Worm (Caenorhabditis elegans) whole organism, L2 larva: ENCODE results near the gene spp-26.

Experiments
- C34F6.9 ChIP-seq: fragments of 150-350 bp; optimal IDR thresholded peaks from 2 replicates; lab custom pipeline; 2014; ENCODE audit warnings: missing biosample characterization, missing genetic modification characterization
- F13H6.1 ChIP-seq: sonication (generic microtip); optimal IDR thresholded peaks from 2 replicates; lab custom pipeline; 2016; ENCODE audit warnings: missing genetic modification characterization, missing compliant biosample characterization
- R02D3.7 ChIP-seq: fragments of 150-350 bp; optimal IDR thresholded peaks from 2 replicates; lab custom pipeline; 2014; ENCODE audit warnings: missing biosample characterization, missing genetic modification characterization
- ZK546.5 ChIP-seq: sonication (generic microtip); optimal IDR thresholded peaks from 2 replicates; lab custom pipeline; 2017; ENCODE audit warnings: missing biosample characterization, missing genetic modification characterization
- alr-1 ChIP-seq: fragments of 150-350 bp; optimal IDR thresholded peaks from 2 replicates; lab custom pipeline; 2014; ENCODE audit warnings: missing biosample characterization, missing genetic modification characterization
- ama-1 ChIP-seq: fragments of 150-350 bp; optimal IDR thresholded peaks from 2 replicates; lab custom pipeline; 2018; ENCODE audit warnings: inconsistent platforms
- blmp-1 ChIP-seq: sonication (generic microtip); optimal IDR thresholded peaks from 2 replicates; lab custom pipeline; 2017; ENCODE audit warnings: missing genetic modification characterization, mild to moderate bottlenecking, missing compliant biosample characterization, antibody characterized with exemption, moderate library complexity; ENCODE audit not compliant: insufficient read depth
- crh-2 ChIP-seq: sonication (generic microtip); optimal IDR thresholded peaks from 2 replicates; lab custom pipeline; 2017; ENCODE audit warnings: missing biosample characterization, missing genetic modification characterization
- egl-27 ChIP-seq: sonication (generic microtip); optimal IDR thresholded peaks from 3 replicates; lab custom pipeline; 2017; ENCODE audit warnings: missing biosample characterization, missing genetic modification reagents, missing genetic modification characterization
- elt-1 ChIP-seq: fragments of 150-350 bp; optimal IDR thresholded peaks from 2 replicates; lab custom pipeline; 2014; ENCODE audit warnings: missing biosample characterization, missing genetic modification characterization
- elt-3 ChIP-seq: sonication (generic microtip); optimal IDR thresholded peaks from 2 replicates; lab custom pipeline; 2017; ENCODE audit warnings: missing biosample characterization, missing genetic modification characterization
- fos-1 ChIP-seq: fragments of 150-350 bp; optimal IDR thresholded peaks from 2 replicates; lab custom pipeline; 2014; ENCODE audit warnings: missing biosample characterization, missing genetic modification characterization
- gmeb-1 ChIP-seq: fragments of 150-350 bp; optimal IDR thresholded peaks from 2 replicates; lab custom pipeline; 2014; ENCODE audit warnings: missing biosample characterization, missing genetic modification characterization
- lin-11 ChIP-seq: fragments of 150-350 bp; sonication (generic microtip); optimal IDR thresholded peaks from 2 replicates; lab custom pipeline; 2014; ENCODE audit warnings: missing biosample characterization, missing genetic modification characterization, inconsistent platforms, mixed read lengths
- lin-13 ChIP-seq: fragments of 150-350 bp; optimal IDR thresholded peaks from 2 replicates; lab custom pipeline; 2014; ENCODE audit warnings: missing biosample characterization, missing genetic modification reagents, missing genetic modification characterization
- lin-39 ChIP-seq: fragments of 150-350 bp; optimal IDR thresholded peaks from 2 replicates; lab custom pipeline; 2014; ENCODE audit warnings: missing biosample characterization, missing genetic modification reagents, missing genetic modification characterization
- lsy-2 ChIP-seq, 2 experiments: fragments of 150-350 bp in 1 of 2; sonication (generic microtip) in 1 of 2; optimal IDR thresholded peaks; 2 replicates each; lab custom pipeline; 2014 to 2017; ENCODE audit warnings: missing biosample characterization in 2 of 2, missing genetic modification characterization in 2 of 2
- mdl-1 ChIP-seq, 2 experiments: fragments of 150-350 bp in 1 of 2; sonication (generic microtip) in 1 of 2; optimal IDR thresholded peaks; 2 replicates each; lab custom pipeline; 2017; ENCODE audit warnings: missing biosample characterization in 2 of 2, missing genetic modification characterization in 2 of 2
- nhr-10 ChIP-seq: sonication (generic microtip); optimal IDR thresholded peaks from 2 replicates; lab custom pipeline; 2017; ENCODE audit warnings: missing biosample characterization, missing genetic modification characterization
- nhr-11 ChIP-seq: fragments of 150-350 bp; optimal IDR thresholded peaks from 2 replicates; lab custom pipeline; 2014; ENCODE audit warnings: missing biosample characterization, missing genetic modification characterization
- nhr-21 ChIP-seq: fragments of 150-350 bp; optimal IDR thresholded peaks from 2 replicates; lab custom pipeline; 2014; ENCODE audit warnings: missing biosample characterization, missing genetic modification characterization
- nhr-23 ChIP-seq: fragments of 150-350 bp; optimal IDR thresholded peaks from 2 replicates; lab custom pipeline; 2014; ENCODE audit warnings: missing biosample characterization, missing genetic modification reagents, missing genetic modification characterization
- nhr-237 ChIP-seq: fragments of 150-350 bp; optimal IDR thresholded peaks from 2 replicates; lab custom pipeline; 2014; ENCODE audit warnings: missing biosample characterization, missing genetic modification characterization
- nhr-77 ChIP-seq: fragments of 150-350 bp; optimal IDR thresholded peaks from 2 replicates; lab custom pipeline; 2014; ENCODE audit warnings: missing biosample characterization, missing genetic modification characterization
- peb-1 ChIP-seq: fragments of 150-350 bp; optimal IDR thresholded peaks from 2 replicates; lab custom pipeline; 2014; ENCODE audit warnings: missing biosample characterization, missing genetic modification characterization
- sem-4 ChIP-seq: fragments of 150-350 bp; optimal IDR thresholded peaks from 2 replicates; lab custom pipeline; 2014; ENCODE audit warnings: missing biosample characterization, missing genetic modification reagents, missing genetic modification characterization
- skn-1 ChIP-seq: sonication (generic microtip); optimal IDR thresholded peaks from 2 replicates; lab custom pipeline; 2017; ENCODE audit warnings: missing biosample characterization, missing genetic modification characterization
- sma-9 ChIP-seq, 2 experiments: fragments of 150-350 bp in 1 of 2; sonication (generic microtip) in 1 of 2; optimal IDR thresholded peaks; 2 replicates each; lab custom pipeline; 2014 to 2016; ENCODE audit warnings: missing genetic modification characterization in 2 of 2, mild to moderate bottlenecking in 1 of 2, missing biosample characterization in 1 of 2, missing compliant biosample characterization in 1 of 2, missing genetic modification reagents in 1 of 2, moderate library complexity in 1 of 2
- snpc-4 ChIP-seq: fragments of 150-350 bp; optimal IDR thresholded peaks from 2 replicates; lab custom pipeline; 2014; ENCODE audit warnings: missing biosample characterization, missing genetic modification characterization
- unc-39 ChIP-seq: fragments of 150-350 bp; optimal IDR thresholded peaks from 2 replicates; lab custom pipeline; 2014; ENCODE audit warnings: missing biosample characterization, missing genetic modification characterization
- unc-55 ChIP-seq: fragments of 150-350 bp; sonication (generic microtip); optimal IDR thresholded peaks from 3 replicates; lab custom pipeline; 2014; ENCODE audit warnings: missing biosample characterization, missing genetic modification reagents, missing genetic modification characterization
- zag-1 ChIP-seq: fragments of 150-350 bp; optimal IDR thresholded peaks from 2 replicates; lab custom pipeline; 2014; ENCODE audit warnings: missing biosample characterization, missing genetic modification characterization
- ztf-1 ChIP-seq: fragments of 200-800 bp; sonication (Bioruptor generic); conservative IDR thresholded peaks from 2 replicates; pipeline ENCODE4 v1.3.6; 2022; ENCODE audit warnings: missing genetic modification characterization, missing compliant biosample characterization
- ztf-11 ChIP-seq: sonication (generic microtip); optimal IDR thresholded peaks from 2 replicates; lab custom pipeline; 2017; ENCODE audit warnings: missing biosample characterization, missing genetic modification characterization
- ztf-4 ChIP-seq: fragments of 150-350 bp; optimal IDR thresholded peaks from 2 replicates; lab custom pipeline; 2014; ENCODE audit warnings: missing biosample characterization, missing genetic modification characterization

spp-26 gene

DNA sequence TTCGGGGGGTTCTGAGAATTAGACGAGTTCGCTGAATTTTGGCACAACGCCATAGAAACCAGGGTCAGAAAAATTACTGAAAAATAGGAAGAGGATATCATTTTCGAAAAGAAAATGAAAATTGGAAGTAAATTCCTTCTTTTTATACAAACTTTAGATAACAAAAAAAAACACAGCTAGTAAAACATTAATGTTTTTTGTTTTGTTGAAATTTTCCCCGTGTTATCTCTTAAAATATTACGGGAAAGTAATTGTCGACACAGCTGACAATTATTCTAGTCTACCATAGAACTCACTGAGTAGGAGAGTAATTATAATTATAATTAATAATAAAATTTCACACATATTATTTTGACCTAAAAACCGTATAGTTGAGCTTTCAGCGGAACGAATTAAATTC is at the start of gene spp-26:
Gene spp-26 (minus strand): TSS at position 101 of the 400 bp plus-strand sequence.
- no peak for TF ChIP-seq ZK546.5 (tag; lab: Kevin White, UChicago)
- TF ChIP-seq nhr-237 (tag; lab: Kevin White, UChicago): no peak
- TF ChIP-seq ama-1 (lab: Kevin White, UChicago): no peak
- no peak for TF ChIP-seq ztf-11
- no peak for TF ChIP-seq elt-1
- no peak for TF ChIP-seq sma-9 (GFP tag; optimal IDR thresholded peaks at IDR 0.05; lab: Kevin White, UChicago)
- TF ChIP-seq sma-9 (tag; optimal IDR thresholded peaks at IDR 0.05; lab: Kevin White, UChicago): no peak
- TF ChIP-seq fos-1: no peak
- no peak for TF ChIP-seq egl-27
- no peak for TF ChIP-seq blmp-1

DNA sequence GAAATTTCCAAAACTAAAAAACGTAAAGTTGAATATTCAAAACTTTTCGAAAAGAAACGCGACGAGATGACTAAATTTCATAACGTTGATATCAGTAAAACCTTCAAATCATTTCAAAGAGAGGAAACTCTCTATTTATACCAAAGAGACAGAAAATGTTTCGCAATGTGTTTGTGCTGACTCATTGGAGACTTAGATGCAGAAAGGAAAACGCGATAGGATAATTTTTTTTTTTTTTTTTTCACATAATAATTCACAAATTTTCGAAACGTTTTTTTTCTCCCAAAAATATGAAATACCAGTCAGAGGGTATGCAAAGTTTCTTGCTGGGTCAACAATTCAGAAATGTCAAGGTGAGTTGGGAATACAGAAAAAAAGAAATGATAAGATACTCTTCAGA is 47.2 kb upstream of the spp-26 start:
- no peak for TF ChIP-seq R02D3.7 (tag; lab: Kevin White, UChicago)
- TF ChIP-seq unc-55 (GFP tag; lab: Kevin White, UChicago): peak; percentile 76
- no peak for TF ChIP-seq lin-13 (GFP tag; lab: Kevin White, UChicago)
- peak; percentile 88 for TF ChIP-seq fos-1
- TF ChIP-seq nhr-237 (tag; lab: Kevin White, UChicago): no peak
- TF ChIP-seq nhr-21 (tag; lab: Kevin White, UChicago): no peak
- peak; percentile 48 for TF ChIP-seq skn-1 (tag; lab: Kevin White, UChicago)
- TF ChIP-seq nhr-11 (tag; lab: Kevin White, UChicago): no peak
- TF ChIP-seq gmeb-1 (tag; lab: Kevin White, UChicago): peak; percentile 47
- no peak for TF ChIP-seq ztf-4 (tag; lab: Kevin White, UChicago)

DNA sequence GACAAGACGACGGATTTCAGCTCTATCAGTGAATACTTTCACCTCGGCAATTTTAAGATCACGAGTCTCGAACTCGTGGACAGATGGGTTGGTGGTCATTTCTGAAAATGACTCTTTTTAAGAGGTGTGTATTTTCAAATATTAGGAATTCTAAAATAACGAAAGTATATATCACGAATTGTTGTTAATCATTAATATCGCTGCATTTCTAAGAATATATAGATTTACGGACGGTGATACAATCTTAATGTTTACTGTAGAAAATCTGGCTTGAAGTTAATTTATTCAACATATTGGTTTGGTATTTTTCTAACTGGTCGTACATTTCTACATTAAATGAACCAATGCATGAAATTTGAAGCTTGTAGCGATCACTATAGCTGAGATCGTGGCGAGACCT is 46.3 kb upstream of the spp-26 start, which contains the start of gene ZK1055.7:
Gene ZK1055.7 (minus strand): TSS at position 101 of the 400 bp plus-strand sequence.
- TF ChIP-seq elt-3 (tag; lab: Kevin White, UChicago) (no peak), snpc-4 (tag; lab: Kevin White, UChicago) (no peak), alr-1 (tag; lab: Kevin White, UChicago) (no peak), ztf-1 (GFP tag; lab: Robert Waterston, UW) (no peak), peb-1 (tag; lab: Kevin White, UChicago) (no peak), nhr-77 (tag; lab: Kevin White, UChicago) (no peak), C34F6.9 (tag; lab: Kevin White, UChicago) (no peak), ama-1 (lab: Kevin White, UChicago) (no peak), unc-39 (tag; lab: Kevin White, UChicago) (no peak), crh-2 (tag; lab: Kevin White, UChicago) (no peak), lsy-2 (tag; optimal IDR thresholded peaks at IDR 0.05; lab: Kevin White, UChicago) (no peak), lin-11 (tag; lab: Kevin White, UChicago) (no peak), skn-1 (tag; lab: Kevin White, UChicago) (no peak), sem-4 (tag; lab: Kevin White, UChicago) (no peak), F13H6.1 (tag; lab: Kevin White, UChicago) (no peak), nhr-23 (no peak)

DNA sequence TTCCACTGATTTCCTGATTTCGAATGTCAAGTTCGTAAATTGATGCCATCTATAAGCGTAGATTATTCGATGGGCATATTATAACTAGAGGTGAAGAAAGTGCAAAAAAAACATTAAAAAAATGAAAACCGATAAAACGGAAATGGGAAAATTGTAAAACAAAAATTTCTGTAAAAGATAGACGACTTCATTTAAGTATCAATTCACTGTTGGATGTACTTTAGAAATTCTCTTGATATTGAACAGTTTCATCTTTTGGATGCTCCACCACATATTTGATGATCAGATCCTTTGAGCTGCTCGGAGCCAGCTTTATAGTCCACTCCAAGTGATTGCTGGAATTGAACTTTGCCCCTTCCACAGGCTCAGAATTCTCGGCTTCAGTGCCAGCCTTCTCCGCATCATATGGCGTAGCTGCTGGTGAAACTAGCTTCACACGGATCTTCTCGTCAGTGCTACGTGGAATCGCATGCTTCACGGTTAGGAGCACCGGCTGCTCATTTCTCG is 43.6 kb upstream of the spp-26 start, which contains the start of gene ZK1055.6:
Gene ZK1055.6 (minus strand): TSS at position 51 of the 507 bp plus-strand sequence.
- no peak for TF ChIP-seq zag-1 (tag; lab: Kevin White, UChicago)
- no peak for TF ChIP-seq sma-9 (GFP tag; optimal IDR thresholded peaks at IDR 0.05; lab: Kevin White, UChicago)
- no peak for TF ChIP-seq sma-9 (tag; optimal IDR thresholded peaks at IDR 0.05; lab: Kevin White, UChicago)
- TF ChIP-seq blmp-1: no peak
- TF ChIP-seq lin-13 (GFP tag; lab: Kevin White, UChicago): no peak
- no peak for TF ChIP-seq nhr-21 (tag; lab: Kevin White, UChicago)
- TF ChIP-seq ztf-1 (GFP tag; lab: Robert Waterston, UW): no peak
- no peak for TF ChIP-seq egl-27
- no peak for TF ChIP-seq fos-1
- TF ChIP-seq mdl-1 (tag; optimal IDR thresholded peaks at IDR 0.05; lab: Kevin White, UChicago): no peak
- TF ChIP-seq lsy-2 (tag; optimal IDR thresholded peaks at IDR 0.05; lab: Kevin White, UChicago): no peak
- TF ChIP-seq unc-39 (tag; lab: Kevin White, UChicago): no peak
- no peak for TF ChIP-seq lin-39 (tag; lab: Kevin White, UChicago)
- TF ChIP-seq nhr-10 (tag; lab: Kevin White, UChicago): no peak
- TF ChIP-seq gmeb-1 (tag; lab: Kevin White, UChicago): no peak
- TF ChIP-seq alr-1 (tag; lab: Kevin White, UChicago): no peak
